Fruit fly (Drosophila melanogaster) whole organism, embryonic: ENCODE data around the gene bun.

ENCODE experiments used
- Atf3 ChIP-seq: fragments of 200-800 bp; sonication (Bioruptor generic); optimal IDR thresholded peaks from 3 replicates; lab custom pipeline; 2016; ENCODE audit warnings: missing biosample characterization, missing genetic modification characterization
- CG1024 ChIP-seq: fragments of 200-800 bp; sonication (Bioruptor generic); IDR thresholded peaks from 2 replicates; pipeline ENCODE4 v1.3.6; 2022; ENCODE audit warnings: missing biosample characterization, missing genetic modification characterization
- CG10431 ChIP-seq: fragments of 200-800 bp; sonication (Bioruptor generic); optimal IDR thresholded peaks from 3 replicates; lab custom pipeline; 2018; ENCODE audit warnings: missing biosample characterization, mild to moderate bottlenecking, missing genetic modification characterization
- CG10565 ChIP-seq: fragments of 200-800 bp; sonication (Bioruptor generic); optimal IDR thresholded peaks from 3 replicates; lab custom pipeline; 2016; ENCODE audit warnings: missing biosample characterization, mild to moderate bottlenecking, missing genetic modification characterization
- CG12236 ChIP-seq: fragments of 200-800 bp; sonication (Bioruptor generic); optimal IDR thresholded peaks from 2 replicates; lab custom pipeline; 2016; ENCODE audit warnings: missing biosample characterization, missing genetic modification characterization
- CG1233 ChIP-seq: fragments of 200-800 bp; sonication (Bioruptor generic); optimal IDR thresholded peaks from 4 replicates; lab custom pipeline; 2018; ENCODE audit warnings: missing biosample characterization, mild to moderate bottlenecking, missing genetic modification characterization
- CG13123 ChIP-seq: fragments of 200-800 bp; sonication (Bioruptor generic); optimal IDR thresholded peaks from 2 replicates; lab custom pipeline; 2016; ENCODE audit warnings: missing biosample characterization, missing genetic modification characterization
- CG13624 ChIP-seq: fragments of 200-800 bp; sonication (Bioruptor generic); optimal IDR thresholded peaks from 2 replicates; lab custom pipeline; 2016; ENCODE audit warnings: missing biosample characterization, missing genetic modification characterization
- CG14441 ChIP-seq: fragments of 200-800 bp; sonication (Bioruptor generic); IDR thresholded peaks from 2 replicates; pipeline ENCODE4 v1.3.6; 2022; ENCODE audit warnings: missing biosample characterization, missing genetic modification characterization
- CG14860 ChIP-seq: fragments of 200-800 bp; sonication (Bioruptor generic); IDR thresholded peaks from 3 replicates; pipeline ENCODE4 v1.3.6; 2022; ENCODE audit warnings: missing biosample characterization, missing genetic modification characterization; ENCODE audit not compliant: partially characterized antibody
- CG1603 ChIP-seq: fragments of 200-800 bp; sonication (Bioruptor generic); optimal IDR thresholded peaks from 2 replicates; lab custom pipeline; 2019; ENCODE audit warnings: missing biosample characterization, mild to moderate bottlenecking, missing genetic modification characterization, moderate library complexity
- CG18011 ChIP-seq: fragments of 200-800 bp; sonication (Bioruptor generic); optimal IDR thresholded peaks from 2 replicates; lab custom pipeline; 2017; ENCODE audit warnings: missing biosample characterization, missing genetic modification characterization, mild to moderate bottlenecking, moderate library complexity, missing genotype
- CG18619 ChIP-seq: fragments of 200-800 bp; sonication (Bioruptor generic); optimal IDR thresholded peaks from 3 replicates; lab custom pipeline; 2017; ENCODE audit warnings: missing biosample characterization, mild to moderate bottlenecking, missing genetic modification characterization
- CG31365 ChIP-seq: fragments of 200-800 bp; sonication (Bioruptor generic); optimal IDR thresholded peaks from 2 replicates; lab custom pipeline; 2018; ENCODE audit warnings: missing biosample characterization, mild to moderate bottlenecking, missing genetic modification characterization
- CG32772 ChIP-seq: fragments of 200-800 bp; sonication (Bioruptor generic); IDR thresholded peaks from 2 replicates; pipeline ENCODE4 v1.3.6; 2022; ENCODE audit warnings: missing biosample characterization, missing genetic modification characterization
- CG34422 ChIP-seq: fragments of 200-800 bp; sonication (Bioruptor generic); IDR thresholded peaks from 3 replicates; pipeline ENCODE4 v1.3.6; 2022; ENCODE audit warnings: missing biosample characterization, missing genetic modification characterization
- CG4282 ChIP-seq: fragments of 200-800 bp; sonication (Bioruptor generic); optimal IDR thresholded peaks from 2 replicates; lab custom pipeline; 2016; ENCODE audit warnings: missing biosample characterization, missing genetic modification characterization
- CG6765 ChIP-seq: fragments of 200-800 bp; sonication (Bioruptor generic); optimal IDR thresholded peaks from 3 replicates; lab custom pipeline; 2017; ENCODE audit warnings: missing biosample characterization, mild to moderate bottlenecking, missing genetic modification characterization
- CG6854 ChIP-seq: fragments of 200-800 bp; sonication (Bioruptor generic); optimal IDR thresholded peaks from 3 replicates; lab custom pipeline; 2017; ENCODE audit warnings: missing biosample characterization, mild to moderate bottlenecking, missing genetic modification characterization
- CG8944 ChIP-seq: fragments of 200-800 bp; sonication (Bioruptor generic); optimal IDR thresholded peaks from 3 replicates; lab custom pipeline; 2016; ENCODE audit warnings: missing biosample characterization, missing genetic modification characterization
- CTCF ChIP-seq: fragments of 200-800 bp; sonication (Bioruptor generic); optimal IDR thresholded peaks from 2 replicates; lab custom pipeline; 2017; ENCODE audit warnings: missing biosample characterization, mild to moderate bottlenecking, missing genetic modification characterization, moderate library complexity
- D19B ChIP-seq: fragments of 200-800 bp; sonication (Bioruptor generic); optimal IDR thresholded peaks from 2 replicates; lab custom pipeline; 2017; ENCODE audit warnings: missing biosample characterization, mild to moderate bottlenecking, missing genetic modification characterization
- E2f1 ChIP-seq: fragments of 200-800 bp; sonication (Bioruptor generic); IDR thresholded peaks from 2 replicates; pipeline ENCODE4 v1.3.6; 2022; ENCODE audit warnings: missing biosample characterization, missing genetic modification characterization
- Fer1 ChIP-seq: fragments of 200-800 bp; sonication (Bioruptor generic); optimal IDR thresholded peaks from 2 replicates; lab custom pipeline; 2017; ENCODE audit warnings: missing biosample characterization, mild to moderate bottlenecking, missing genetic modification characterization
- Fer3 ChIP-seq: fragments of 200-800 bp; sonication (Bioruptor generic); optimal IDR thresholded peaks from 2 replicates; lab custom pipeline; 2018; ENCODE audit warnings: missing biosample characterization, mild to moderate bottlenecking, missing genetic modification characterization, moderate library complexity
- Gug ChIP-seq: fragments of 200-800 bp; sonication (Bioruptor generic); IDR thresholded peaks from 4 replicates; pipeline ENCODE4 v1.3.6; 2022; ENCODE audit warnings: missing biosample characterization, missing genetic modification characterization
- Hand ChIP-seq: fragments of 200-800 bp; sonication (Bioruptor generic); optimal IDR thresholded peaks from 2 replicates; lab custom pipeline; 2017; ENCODE audit warnings: mild to moderate bottlenecking, missing biosample characterization, missing genetic modification reagents, missing genetic modification characterization
- Lim3 ChIP-seq: fragments of 200-800 bp; sonication (Bioruptor generic); IDR thresholded peaks from 2 replicates; pipeline ENCODE4 v1.3.6; 2022; ENCODE audit warnings: missing biosample characterization, missing genetic modification characterization
- Max ChIP-seq: fragments of 200-800 bp; sonication (Bioruptor generic); optimal IDR thresholded peaks from 2 replicates; lab custom pipeline; 2016; ENCODE audit warnings: missing biosample characterization, mild to moderate bottlenecking, missing genetic modification characterization
- Oaz ChIP-seq: fragments of 200-800 bp; sonication (Bioruptor generic); IDR thresholded peaks from 2 replicates; pipeline ENCODE4 v1.3.6; 2022; ENCODE audit warnings: missing biosample characterization, missing genetic modification characterization
- Sry-δ ChIP-seq: fragments of 200-800 bp; sonication (Bioruptor generic); optimal IDR thresholded peaks from 2 replicates; lab custom pipeline; 2016; ENCODE audit warnings: missing biosample characterization, missing genetic modification characterization
- Vsx1 ChIP-seq: fragments of 200-800 bp; sonication (Bioruptor generic); optimal IDR thresholded peaks from 2 replicates; lab custom pipeline; 2017; ENCODE audit warnings: missing biosample characterization, mild to moderate bottlenecking, missing genetic modification characterization, missing genetic modification reagents
- cad ChIP-seq: fragments of >200 bp; optimal IDR thresholded peaks from 2 replicates; lab custom pipeline; 2017; ENCODE audit warnings: missing biosample characterization, missing genetic modification characterization
- chinmo ChIP-seq: fragments of 200-800 bp; sonication (Bioruptor generic); IDR thresholded peaks from 4 replicates; pipeline ENCODE4 v1.3.6; 2022; ENCODE audit warnings: missing biosample characterization, missing genetic modification characterization; ENCODE audit not compliant: partially characterized antibody
- chn ChIP-seq: fragments of 200-800 bp; sonication (Bioruptor generic); optimal IDR thresholded peaks from 2 replicates; lab custom pipeline; 2016; ENCODE audit warnings: missing biosample characterization, missing genetic modification characterization
- eyg ChIP-seq: fragments of 200-800 bp; sonication (Bioruptor generic); optimal IDR thresholded peaks from 3 replicates; lab custom pipeline; 2016; ENCODE audit warnings: missing biosample characterization, missing genetic modification characterization
- gce ChIP-seq: fragments of 200-800 bp; sonication (Bioruptor generic); IDR thresholded peaks from 3 replicates; pipeline ENCODE4 v1.3.6; 2022; ENCODE audit warnings: missing biosample characterization, missing genetic modification characterization
- gcm ChIP-seq: fragments of 200-800 bp; sonication (Bioruptor generic); optimal IDR thresholded peaks from 2 replicates; lab custom pipeline; 2019; ENCODE audit warnings: missing biosample characterization, mild to moderate bottlenecking, missing genetic modification characterization, moderate library complexity
- gcm2 ChIP-seq: fragments of 200-800 bp; sonication (Bioruptor generic); optimal IDR thresholded peaks from 2 replicates; lab custom pipeline; 2016; ENCODE audit warnings: missing biosample characterization, missing genetic modification characterization
- kay ChIP-seq: fragments of 200-800 bp; sonication (Bioruptor generic); optimal IDR thresholded peaks from 2 replicates; lab custom pipeline; 2016; ENCODE audit warnings: missing biosample characterization, missing genetic modification characterization
- nom ChIP-seq: fragments of 200-800 bp; sonication (Bioruptor generic); optimal IDR thresholded peaks from 2 replicates; lab custom pipeline; 2017; ENCODE audit warnings: missing biosample characterization, missing genetic modification characterization, mild to moderate bottlenecking, moderate library complexity, missing genetic modification reagents
- otp ChIP-seq: fragments of 200-800 bp; sonication (Bioruptor generic); IDR thresholded peaks from 3 replicates; pipeline ENCODE4, ENCODE4 v1.3.6; 2022; ENCODE audit warnings: missing biosample characterization, missing genetic modification characterization
- prd ChIP-seq, 3 experiments: fragments of >200 bp in 2 of 3; fragments of 200-800 bp in 1 of 3; sonication (Bioruptor generic) in 1 of 3; optimal IDR thresholded peaks in 2 of 3; IDR thresholded peaks in 1 of 3; 2 replicates in 2 of 3; 3 replicates in 1 of 3; pipeline versions ENCODE4 v1.3.6 to Lab custom; 2017 to 2022; ENCODE audit warnings: missing biosample characterization in 1 of 3, missing genetic modification characterization in 1 of 3
- repo ChIP-seq: fragments of 200-800 bp; sonication (Bioruptor generic); optimal IDR thresholded peaks from 2 replicates; lab custom pipeline; 2016; ENCODE audit warnings: missing biosample characterization, missing genetic modification characterization
- run ChIP-seq: fragments of 200-800 bp; sonication (Bioruptor generic); optimal IDR thresholded peaks from 3 replicates; lab custom pipeline; 2018; ENCODE audit warnings: missing biosample characterization, mild to moderate bottlenecking, missing genetic modification characterization
- sd ChIP-seq: fragments of 200-800 bp; sonication (Bioruptor generic); optimal IDR thresholded peaks from 3 replicates; lab custom pipeline; 2018; ENCODE audit warnings: missing biosample characterization, mild to moderate bottlenecking, missing genetic modification characterization, moderate library complexity
- seq ChIP-seq: fragments of 200-800 bp; sonication (Bioruptor generic); IDR thresholded peaks from 2 replicates; pipeline ENCODE4 v1.3.6; 2022; ENCODE audit warnings: missing biosample characterization, missing genetic modification characterization
- tna ChIP-seq: fragments of 200-800 bp; sonication (Bioruptor generic); IDR thresholded peaks from 2 replicates; pipeline ENCODE4 v1.3.6; 2022; ENCODE audit warnings: missing biosample characterization, missing genetic modification characterization; ENCODE audit not compliant: partially characterized antibody
- zfh1 ChIP-seq: fragments of 200-800 bp; sonication (Bioruptor generic); IDR thresholded peaks from 3 replicates; pipeline ENCODE4 v1.3.6; 2022; ENCODE audit warnings: missing biosample characterization, missing genetic modification characterization

Gene bun

dm6 chr2L:12529029-12529948 is 17.1 kb downstream of the bun start (continued):
- no peak for TF ChIP-seq CG4282
- TF ChIP-seq CG1603 (tag; lab: Kevin White, UChicago), result no peak
- TF ChIP-seq Fer1 (GFP tag; lab: Kevin White, UChicago), result peak; percentile 67
- TF ChIP-seq gcm2 (GFP tag; lab: Kevin White, UChicago), result no peak
- TF ChIP-seq cad, result no peak
- no peak for TF ChIP-seq CTCF
- TF ChIP-seq chinmo (GFP tag; lab: Robert Waterston, UW), result peak; percentile 100
- no peak for TF ChIP-seq Vsx1 (GFP tag; lab: Kevin White, UChicago)
- TF ChIP-seq CG18619 (GFP tag; lab: Kevin White, UChicago), result peak; percentile 36
- no peak for TF ChIP-seq tna (GFP tag; lab: Robert Waterston, UW)
- TF ChIP-seq Fer3 (tag; lab: Kevin White, UChicago), result no peak
- TF ChIP-seq eyg (GFP tag; lab: Kevin White, UChicago), result peak; percentile 27
- no peak for TF ChIP-seq Max (GFP tag; lab: Kevin White, UChicago)
- TF ChIP-seq Gug (GFP tag; lab: Robert Waterston, UW), result no peak
- no peak for TF ChIP-seq chn
- no peak for TF ChIP-seq gce (GFP tag; lab: Robert Waterston, UW)
- peak; percentile 53 for TF ChIP-seq CG14441 (GFP tag; lab: Robert Waterston, UW)
- peak; percentile 62 for TF ChIP-seq CG32772 (GFP tag; lab: Robert Waterston, UW)
- TF ChIP-seq D19B (GFP tag; lab: Kevin White, UChicago), result peak; percentile 14
- no peak for TF ChIP-seq otp (GFP tag; lab: Robert Waterston, UW)
- TF ChIP-seq kay (GFP tag; lab: Kevin White, UChicago), result no peak
- TF ChIP-seq Hand (GFP tag; lab: Kevin White, UChicago), result peak; percentile 11
- TF ChIP-seq CG34422 (GFP tag; lab: Robert Waterston, UW), result peak; percentile 25; the same call in 1 of the 3 replicates
- peak; percentile 67; the same call in 2 of the 3 replicates for TF ChIP-seq zfh1 (GFP tag; lab: Robert Waterston, UW)
- TF ChIP-seq E2f1 (GFP tag; lab: Robert Waterston, UW), result 0 out of 2 replicates have a peak, but pooled peaks have one; percentile 2
- no peak for TF ChIP-seq CG13624
- TF ChIP-seq sd, result peak; percentile 90
- no peak for TF ChIP-seq CG8944
- no peak for TF ChIP-seq CG13123 (GFP tag; lab: Kevin White, UChicago)
- TF ChIP-seq Atf3 (GFP tag; lab: Kevin White, UChicago), result no peak
- no peak for TF ChIP-seq CG10565 (GFP tag; lab: Kevin White, UChicago)
- TF ChIP-seq repo, result peak; percentile 10
- TF ChIP-seq gcm, result no peak
- no peak for TF ChIP-seq CG6854 (GFP tag; lab: Kevin White, UChicago)
- TF ChIP-seq CG6765, result no peak
- TF ChIP-seq CG1024 (GFP tag; lab: Robert Waterston, UW), result no peak
- no peak for TF ChIP-seq Lim3 (GFP tag; lab: Robert Waterston, UW)
- no peak for TF ChIP-seq CG10431 (GFP tag; lab: Kevin White, UChicago)
- peak; percentile 39 for TF ChIP-seq CG31365
- TF ChIP-seq CG14860 (GFP tag; lab: Robert Waterston, UW), result no peak
- TF ChIP-seq nom (GFP tag; lab: Kevin White, UChicago), result peak; percentile 89
- TF ChIP-seq Oaz (GFP tag; lab: Robert Waterston, UW), result no peak
- no peak for TF ChIP-seq CG18011 (GFP tag; lab: Kevin White, UChicago)
- TF ChIP-seq run (tag; lab: Kevin White, UChicago), result no peak
- TF ChIP-seq prd (optimal IDR thresholded peaks at IDR 0.05; lab: Kevin White, UChicago), result no peak
- no peak for TF ChIP-seq prd (GFP tag; IDR thresholded peaks at IDR 0.05; lab: Robert Waterston, UW)
- TF ChIP-seq CG12236, result no peak
- TF ChIP-seq Sry-δ, result no peak
- TF ChIP-seq CG1233, result peak; percentile 41
- no peak; the same call in 1 of the 2 replicates for TF ChIP-seq seq
